Fruit fly (Drosophila melanogaster) whole organism, embryonic: ENCODE data around the gene MRG15.
A peak's percentile ranks its signal among the peaks of the same experiment; 100 is the strongest.

ENCODE experiments used
- BEAF-32 ChIP-seq: fragments of 200-800 bp; sonication (Bioruptor generic); optimal IDR thresholded peaks from 3 replicates; lab custom pipeline; 2017; ENCODE audit warnings: missing biosample characterization, missing genetic modification characterization, mild to moderate bottlenecking, moderate library complexity, missing genetic modification reagents
- Bdp1 ChIP-seq: fragments of 200-800 bp; sonication (Bioruptor generic); optimal IDR thresholded peaks from 3 replicates; lab custom pipeline; 2016; ENCODE audit warnings: missing biosample characterization, missing genetic modification characterization
- C15 ChIP-seq: fragments of 200-800 bp; sonication (Bioruptor generic); IDR thresholded peaks from 3 replicates; pipeline ENCODE4 v1.3.6; 2022; ENCODE audit warnings: missing biosample characterization, missing genetic modification characterization
- CG10959 ChIP-seq: fragments of 200-800 bp; sonication (Bioruptor generic); IDR thresholded peaks from 2 replicates; pipeline ENCODE4 v1.3.6; 2022; ENCODE audit warnings: missing biosample characterization, missing genetic modification characterization
- CG11085 ChIP-seq: fragments of 200-800 bp; sonication (Bioruptor generic); IDR thresholded peaks from 2 replicates; pipeline ENCODE4 v1.3.6; 2022; ENCODE audit warnings: missing biosample characterization, missing genetic modification characterization
- CG11504 ChIP-seq: fragments of 200-800 bp; sonication (Bioruptor generic); optimal IDR thresholded peaks from 3 replicates; lab custom pipeline; 2019; ENCODE audit warnings: missing biosample characterization, mild to moderate bottlenecking, missing genetic modification characterization, moderate library complexity
- CG12155 ChIP-seq: fragments of 200-800 bp; sonication (Bioruptor generic); optimal IDR thresholded peaks from 3 replicates; lab custom pipeline; 2016; ENCODE audit warnings: missing biosample characterization, missing genetic modification characterization
- CG12659 ChIP-seq: fragments of 200-800 bp; sonication (Bioruptor generic); optimal IDR thresholded peaks from 3 replicates; lab custom pipeline; 2017; ENCODE audit warnings: mild to moderate bottlenecking, missing biosample characterization, missing genetic modification reagents, missing genetic modification characterization
- CG13624 ChIP-seq: fragments of 200-800 bp; sonication (Bioruptor generic); optimal IDR thresholded peaks from 2 replicates; lab custom pipeline; 2016; ENCODE audit warnings: missing biosample characterization, missing genetic modification characterization
- CG1603 ChIP-seq: fragments of 200-800 bp; sonication (Bioruptor generic); optimal IDR thresholded peaks from 2 replicates; lab custom pipeline; 2019; ENCODE audit warnings: missing biosample characterization, mild to moderate bottlenecking, missing genetic modification characterization, moderate library complexity
- CG2120 ChIP-seq: fragments of 200-800 bp; sonication (Bioruptor generic); optimal IDR thresholded peaks from 3 replicates; lab custom pipeline; 2016; ENCODE audit warnings: missing biosample characterization, missing genetic modification characterization
- CG2199 ChIP-seq: fragments of 200-800 bp; sonication (Bioruptor generic); IDR thresholded peaks from 3 replicates; pipeline ENCODE4 v1.3.6; 2022; ENCODE audit warnings: missing biosample characterization, missing genetic modification characterization
- CG30020 ChIP-seq: fragments of 200-800 bp; optimal IDR thresholded peaks from 2 replicates; lab custom pipeline; 2019; ENCODE audit warnings: missing biosample characterization, mild to moderate bottlenecking, missing genetic modification characterization, moderate library complexity
- CG3065 ChIP-seq: fragments of 200-800 bp; sonication (Bioruptor generic); optimal IDR thresholded peaks from 2 replicates; lab custom pipeline; 2016; ENCODE audit warnings: missing biosample characterization, missing genetic modification characterization
- CG31224 ChIP-seq: fragments of 200-800 bp; sonication (Bioruptor generic); IDR thresholded peaks from 2 replicates; pipeline ENCODE4 v1.3.6; 2022; ENCODE audit warnings: missing biosample characterization, missing genetic modification characterization
- CG31365 ChIP-seq: fragments of 200-800 bp; sonication (Bioruptor generic); optimal IDR thresholded peaks from 2 replicates; lab custom pipeline; 2018; ENCODE audit warnings: missing biosample characterization, mild to moderate bottlenecking, missing genetic modification characterization
- CG31441 ChIP-seq: fragments of 200-800 bp; sonication (Bioruptor generic); IDR thresholded peaks from 2 replicates; pipeline ENCODE4 v1.3.6; 2022; ENCODE audit warnings: missing biosample characterization, missing genetic modification characterization
- CG32532 ChIP-seq: fragments of 200-800 bp; sonication (Bioruptor generic); IDR thresholded peaks from 2 replicates; pipeline ENCODE4 v1.3.6; 2022; ENCODE audit warnings: missing biosample characterization, missing genetic modification characterization
- CG33213 ChIP-seq: fragments of 200-800 bp; sonication (Bioruptor generic); optimal IDR thresholded peaks from 3 replicates; lab custom pipeline; 2016; ENCODE audit warnings: missing biosample characterization, missing genetic modification characterization
- CG7745 ChIP-seq: fragments of 200-800 bp; sonication (Bioruptor generic); optimal IDR thresholded peaks from 2 replicates; lab custom pipeline; 2018; ENCODE audit warnings: missing biosample characterization, mild to moderate bottlenecking, missing genetic modification characterization, moderate library complexity
- CG8944 ChIP-seq: fragments of 200-800 bp; sonication (Bioruptor generic); optimal IDR thresholded peaks from 3 replicates; lab custom pipeline; 2016; ENCODE audit warnings: missing biosample characterization, missing genetic modification characterization
- CTCF ChIP-seq: fragments of 200-800 bp; sonication (Bioruptor generic); optimal IDR thresholded peaks from 2 replicates; lab custom pipeline; 2017; ENCODE audit warnings: missing biosample characterization, mild to moderate bottlenecking, missing genetic modification characterization, moderate library complexity
- Dip2 ChIP-seq: fragments of 200-800 bp; sonication (Bioruptor generic); IDR thresholded peaks from 2 replicates; pipeline ENCODE4 v1.3.6; 2022; ENCODE audit warnings: missing biosample characterization, missing genetic modification characterization
- GATAe ChIP-seq: fragments of 200-800 bp; sonication (Bioruptor generic); conservative IDR thresholded peaks from 2 replicates; pipeline ENCODE4 v1.3.6; 2022; ENCODE audit warnings: missing biosample characterization, missing genetic modification characterization
- Hand ChIP-seq: fragments of 200-800 bp; sonication (Bioruptor generic); optimal IDR thresholded peaks from 2 replicates; lab custom pipeline; 2017; ENCODE audit warnings: mild to moderate bottlenecking, missing biosample characterization, missing genetic modification reagents, missing genetic modification characterization
- HmgD ChIP-seq: fragments of 200-800 bp; sonication (Bioruptor generic); optimal IDR thresholded peaks from 3 replicates; lab custom pipeline; 2016; ENCODE audit warnings: missing biosample characterization, missing genetic modification characterization
- Hmx ChIP-seq: fragments of 200-800 bp; sonication (Bioruptor generic); optimal IDR thresholded peaks from 2 replicates; lab custom pipeline; 2016; ENCODE audit warnings: missing biosample characterization, missing genetic modification characterization
- bsh ChIP-seq, 2 experiments: fragments of 200-800 bp; sonication (Bioruptor generic); optimal IDR thresholded peaks; 2 replicates each; lab custom pipeline; 2017 to 2018; ENCODE audit warnings: mild to moderate bottlenecking in 2 of 2, missing biosample characterization in 2 of 2, missing genetic modification characterization in 2 of 2, moderate library complexity in 1 of 2
- btn ChIP-seq: fragments of 200-800 bp; sonication (Bioruptor generic); optimal IDR thresholded peaks from 2 replicates; lab custom pipeline; 2016; ENCODE audit warnings: missing biosample characterization, missing genetic modification characterization
- dimm ChIP-seq: fragments of 200-800 bp; sonication (Bioruptor generic); IDR thresholded peaks from 2 replicates; pipeline ENCODE4 v1.3.6; 2022; ENCODE audit warnings: missing biosample characterization, missing genetic modification characterization
- ewg ChIP-seq: fragments of 200-800 bp; sonication (Bioruptor generic); optimal IDR thresholded peaks from 3 replicates; lab custom pipeline; 2017; ENCODE audit warnings: mild to moderate bottlenecking, missing biosample characterization, missing genetic modification reagents, missing genetic modification characterization
- exex ChIP-seq: fragments of 200-800 bp; sonication (Bioruptor generic); optimal IDR thresholded peaks from 4 replicates; lab custom pipeline; 2018; ENCODE audit warnings: missing biosample characterization, mild to moderate bottlenecking, missing genetic modification characterization, moderate library complexity
- gce ChIP-seq: fragments of 200-800 bp; sonication (Bioruptor generic); IDR thresholded peaks from 3 replicates; pipeline ENCODE4 v1.3.6; 2022; ENCODE audit warnings: missing biosample characterization, missing genetic modification characterization
- gcm ChIP-seq: fragments of 200-800 bp; sonication (Bioruptor generic); optimal IDR thresholded peaks from 2 replicates; lab custom pipeline; 2019; ENCODE audit warnings: missing biosample characterization, mild to moderate bottlenecking, missing genetic modification characterization, moderate library complexity
- gfzf ChIP-seq: fragments of 200-800 bp; sonication (Bioruptor generic); optimal IDR thresholded peaks from 2 replicates; lab custom pipeline; 2016; ENCODE audit warnings: missing biosample characterization, mild to moderate bottlenecking, missing genetic modification characterization, moderate library complexity
- jumu ChIP-seq: fragments of 200-800 bp; sonication (Bioruptor generic); optimal IDR thresholded peaks from 3 replicates; lab custom pipeline; 2016; ENCODE audit warnings: missing biosample characterization, missing genetic modification characterization
- kay ChIP-seq: fragments of 200-800 bp; sonication (Bioruptor generic); optimal IDR thresholded peaks from 2 replicates; lab custom pipeline; 2016; ENCODE audit warnings: missing biosample characterization, missing genetic modification characterization
- knrl ChIP-seq: fragments of 200-800 bp; sonication (Bioruptor generic); IDR thresholded peaks from 3 replicates; pipeline ENCODE4 v1.3.6; 2022; ENCODE audit warnings: missing biosample characterization, missing genetic modification characterization; ENCODE audit not compliant: partially characterized antibody
- lbe ChIP-seq: fragments of 200-800 bp; sonication (Bioruptor generic); optimal IDR thresholded peaks from 2 replicates; lab custom pipeline; 2016; ENCODE audit warnings: missing biosample characterization, mild to moderate bottlenecking, missing genetic modification characterization
- lmd ChIP-seq: fragments of 200-800 bp; sonication (Bioruptor generic); IDR thresholded peaks from 2 replicates; pipeline ENCODE4 v1.3.6; 2022; ENCODE audit warnings: missing biosample characterization, missing genetic modification characterization
- nerfin-1 ChIP-seq: fragments of 200-800 bp; sonication (Bioruptor generic); optimal IDR thresholded peaks from 3 replicates; lab custom pipeline; 2019; ENCODE audit warnings: missing biosample characterization, mild to moderate bottlenecking, missing genetic modification characterization, moderate library complexity
- pfk ChIP-seq: fragments of 200-800 bp; sonication (Bioruptor generic); optimal IDR thresholded peaks from 2 replicates; lab custom pipeline; 2018; ENCODE audit warnings: missing biosample characterization, mild to moderate bottlenecking, missing genetic modification characterization, moderate library complexity
- pita ChIP-seq: fragments of 200-800 bp; sonication (Bioruptor generic); optimal IDR thresholded peaks from 2 replicates; lab custom pipeline; 2017; ENCODE audit warnings: missing biosample characterization, mild to moderate bottlenecking, missing genetic modification characterization
- run ChIP-seq: fragments of 200-800 bp; sonication (Bioruptor generic); optimal IDR thresholded peaks from 3 replicates; lab custom pipeline; 2018; ENCODE audit warnings: missing biosample characterization, mild to moderate bottlenecking, missing genetic modification characterization
- salm ChIP-seq: fragments of 200-800 bp; sonication (Bioruptor generic); optimal IDR thresholded peaks from 2 replicates; lab custom pipeline; 2018; ENCODE audit warnings: missing biosample characterization, mild to moderate bottlenecking, missing genetic modification characterization
- sens ChIP-seq: fragments of 200-800 bp; sonication (Bioruptor generic); peaks from one replicate; lab custom pipeline; 2016; ENCODE audit warnings: missing biosample characterization, missing genetic modification characterization
- slou ChIP-seq: fragments of 200-800 bp; sonication (Bioruptor generic); optimal IDR thresholded peaks from 3 replicates; lab custom pipeline; 2016; ENCODE audit warnings: missing biosample characterization, missing genetic modification characterization
- sob ChIP-seq: fragments of 200-800 bp; sonication (Bioruptor generic); IDR thresholded peaks from 2 replicates; pipeline ENCODE4 v1.3.6; 2022; ENCODE audit warnings: missing biosample characterization, missing genetic modification characterization
- sr ChIP-seq: fragments of 200-800 bp; sonication (Bioruptor generic); IDR thresholded peaks from 3 replicates; pipeline ENCODE4 v1.3.6; 2022; ENCODE audit warnings: missing biosample characterization, missing genetic modification characterization
- trem ChIP-seq: fragments of 200-800 bp; optimal IDR thresholded peaks from 3 replicates; lab custom pipeline; 2019; ENCODE audit warnings: missing biosample characterization, mild to moderate bottlenecking, missing genetic modification characterization, moderate library complexity
- zen ChIP-seq: fragments of 200-800 bp; sonication (Bioruptor generic); optimal IDR thresholded peaks from 3 replicates; lab custom pipeline; 2018; ENCODE audit warnings: missing biosample characterization, mild to moderate bottlenecking, missing genetic modification characterization, moderate library complexity
- zf30C ChIP-seq: fragments of 200-800 bp; sonication (Bioruptor generic); optimal IDR thresholded peaks from 3 replicates; lab custom pipeline; 2018; ENCODE audit warnings: missing biosample characterization, mild to moderate bottlenecking, missing genetic modification characterization

MRG15 gene

dm6 chr3R:15286024-15286692 lies 8.2 kb upstream of the MRG15 start (continued):
- TF ChIP-seq CG31441 (GFP tag; lab: Robert Waterston, UW) (no peak), sr (no peak), Bdp1 (no peak), CG8944 (peak; percentile 3), Dip2 (GFP tag; lab: Robert Waterston, UW) (no peak), lmd (GFP tag; lab: Robert Waterston, UW) (no peak), CG13624 (GFP tag; lab: Kevin White, UChicago) (peak; percentile 3), zf30C (GFP tag; lab: Kevin White, UChicago) (peak; percentile 24), CG12659 (peak; percentile 22), kay (peak; percentile 32), sob (GFP tag; lab: Robert Waterston, UW) (no peak), gcm (no peak), zen (tag; lab: Kevin White, UChicago) (peak; percentile 16), trem (peak; percentile 37), jumu (GFP tag; lab: Kevin White, UChicago) (no peak), CG12155 (no peak), CG33213 (peak; percentile 30), CG31224 (no peak), knrl (GFP tag; lab: Robert Waterston, UW) (no peak), nerfin-1 (tag; lab: Kevin White, UChicago) (no peak), salm (tag; lab: Kevin White, UChicago) (no peak), C15 (GFP tag; lab: Robert Waterston, UW) (no peak), CG31365 (tag; lab: Kevin White, UChicago) (no peak), CG2120 (GFP tag; lab: Kevin White, UChicago) (peak; percentile 9), pfk (GFP tag; lab: Kevin White, UChicago) (peak; percentile 6), CG30020 (tag; lab: Kevin White, UChicago) (peak; percentile 29), BEAF-32 (GFP tag; lab: Kevin White, UChicago) (peak; percentile 10), gfzf (peak; percentile 53), Hmx (no peak), ewg (no peak), Hand (GFP tag; lab: Kevin White, UChicago) (peak; percentile 25), exex (tag; lab: Kevin White, UChicago) (peak; percentile 45), CG10959 (no peak), bsh (GFP tag; optimal IDR thresholded peaks at IDR 0.05; lab: Kevin White, UChicago) (no peak), slou (no peak), dimm (GFP tag; lab: Robert Waterston, UW) (no peak), CG1603 (peak; percentile 88), CTCF (GFP tag; lab: Kevin White, UChicago) (peak; percentile 42), run (no peak), GATAe (no peak), CG32532 (no peak), btn (GFP tag; lab: Kevin White, UChicago) (no peak), CG11504 (tag; lab: Kevin White, UChicago) (peak; percentile 21), sens (GFP tag; lab: Kevin White, UChicago) (peak; percentile 61), lbe (no peak), CG7745 (tag; lab: Kevin White, UChicago) (no peak), gce (GFP tag; lab: Robert Waterston, UW) (no peak), CG3065 (GFP tag; lab: Kevin White, UChicago) (no peak), CG2199 (GFP tag; lab: Robert Waterston, UW) (no peak), pita (GFP tag; lab: Kevin White, UChicago) (no peak), HmgD (peak; percentile 29), CG11085 (GFP tag; lab: Robert Waterston, UW) (no peak)
